Worm (Caenorhabditis elegans) whole organism, L4/young adult: ENCODE measurements around the gene B0250.18.

ENCODE experiments used
- W03F9.2 ChIP-seq: fragments of 150-350 bp; optimal IDR thresholded peaks from 2 replicates; lab custom pipeline; 2014; ENCODE audit warnings: missing biosample characterization, missing genetic modification characterization
- dao-5 ChIP-seq: sonication (generic microtip); optimal IDR thresholded peaks from 2 replicates; lab custom pipeline; 2016; ENCODE audit warnings: missing genotype, missing genetic modification characterization, moderate library complexity, missing compliant biosample characterization
- him-1 ChIP-seq: sonication (generic microtip); optimal IDR thresholded peaks from 2 replicates; lab custom pipeline; 2016; ENCODE audit warnings: missing genotype, missing genetic modification reagents, missing genetic modification characterization, missing compliant biosample characterization

- no peak for TF ChIP-seq him-1 (tag; lab: Kevin White, UChicago)
- TF ChIP-seq W03F9.2 (tag; lab: Kevin White, UChicago) = no peak
- no peak for TF ChIP-seq dao-5
Measured at ce11 chrV:20493271-20494231, 32.8 kb upstream of the B0250.18 start, which contains the start of gene B0250.5.
